Worm (Caenorhabditis elegans): ENCODE results near the gene C50B6.9.

ce11 chrV:13308616-13309015 lies 27.6 kb upstream of the C50B6.9 start, which contains the start of gene C50B6.1:
- no peak for TF ChIP-seq him-1 (tag; optimal IDR thresholded peaks at IDR 0.05)
- TF ChIP-seq dao-5 (tag; optimal IDR thresholded peaks at IDR 0.05) = no peak
- TF ChIP-seq W03F9.2 (tag; optimal IDR thresholded peaks at IDR 0.05) = no peak

Data from whole organism, L4/young adult.